Worm (Caenorhabditis elegans) whole organism, L4/young adult: ENCODE measurements around the gene Y73C8C.12.

ENCODE experiments used
- dao-5 ChIP-seq: sonication (generic microtip); optimal IDR thresholded peaks from 2 replicates; lab custom pipeline; 2016; ENCODE audit warnings: missing genotype, missing genetic modification characterization, moderate library complexity, missing compliant biosample characterization
- him-1 ChIP-seq: sonication (generic microtip); optimal IDR thresholded peaks from 2 replicates; lab custom pipeline; 2016; ENCODE audit warnings: missing genotype, missing genetic modification reagents, missing genetic modification characterization, missing compliant biosample characterization

- TF ChIP-seq him-1 (tag; lab: Kevin White, UChicago) (no peak), dao-5 (no peak)
These were observed 26.9 kb downstream of the Y73C8C.12 start, which contains the start of gene srab-6 for ce11 chrV:3151862-3152261.
